Fruit fly (Drosophila melanogaster) whole organism, embryonic: ENCODE data around the gene CG5096.

Experiments
- CG10147 ChIP-seq: fragments of 200-800 bp; sonication (Bioruptor generic); optimal IDR thresholded peaks from 2 replicates; lab custom pipeline; 2019; ENCODE audit warnings: missing biosample characterization, mild to moderate bottlenecking, missing genetic modification characterization, moderate library complexity
- CG10959 ChIP-seq: fragments of 200-800 bp; sonication (Bioruptor generic); IDR thresholded peaks from 2 replicates; pipeline ENCODE4 v1.3.6; 2022; ENCODE audit warnings: missing biosample characterization, missing genetic modification characterization
- CG11247 ChIP-seq: fragments of 200-800 bp; sonication (Bioruptor generic); IDR thresholded peaks from 2 replicates; pipeline ENCODE4 v1.3.6; 2022; ENCODE audit warnings: missing biosample characterization, missing genetic modification characterization
- CG11398 ChIP-seq: fragments of 200-800 bp; sonication (Bioruptor generic); optimal IDR thresholded peaks from 2 replicates; lab custom pipeline; 2016; ENCODE audit warnings: missing biosample characterization, missing genetic modification characterization
- CG13424 ChIP-seq: fragments of 200-800 bp; sonication (Bioruptor generic); optimal IDR thresholded peaks from 2 replicates; lab custom pipeline; 2019; ENCODE audit warnings: missing biosample characterization, mild to moderate bottlenecking, missing genetic modification characterization, moderate library complexity
- CG14667 ChIP-seq: fragments of 200-800 bp; sonication (Bioruptor generic); IDR thresholded peaks from 2 replicates; pipeline ENCODE4 v1.3.6; 2022; ENCODE audit warnings: missing biosample characterization, missing genetic modification characterization
- CG15514 ChIP-seq: fragments of 200-800 bp; sonication (Bioruptor generic); optimal IDR thresholded peaks from 3 replicates; lab custom pipeline; 2017; ENCODE audit warnings: missing biosample characterization, missing genetic modification characterization, mild to moderate bottlenecking, moderate library complexity, missing genetic modification reagents
- CG15696 ChIP-seq: fragments of 200-800 bp; sonication (Bioruptor generic); optimal IDR thresholded peaks from 2 replicates; lab custom pipeline; 2019; ENCODE audit warnings: missing biosample characterization, mild to moderate bottlenecking, missing genetic modification characterization, moderate library complexity
- CG17359 ChIP-seq: fragments of 200-800 bp; sonication (Bioruptor generic); optimal IDR thresholded peaks from 3 replicates; lab custom pipeline; 2018; ENCODE audit warnings: missing biosample characterization, mild to moderate bottlenecking, missing genetic modification characterization, moderate library complexity
- CG18476 ChIP-seq: fragments of 200-800 bp; sonication (Bioruptor generic); optimal IDR thresholded peaks from 2 replicates; lab custom pipeline; 2016; ENCODE audit warnings: missing biosample characterization, mild to moderate bottlenecking, missing genetic modification characterization
- CG18619 ChIP-seq: fragments of 200-800 bp; sonication (Bioruptor generic); optimal IDR thresholded peaks from 3 replicates; lab custom pipeline; 2017; ENCODE audit warnings: missing biosample characterization, mild to moderate bottlenecking, missing genetic modification characterization
- CG2120 ChIP-seq: fragments of 200-800 bp; sonication (Bioruptor generic); optimal IDR thresholded peaks from 3 replicates; lab custom pipeline; 2016; ENCODE audit warnings: missing biosample characterization, missing genetic modification characterization
- CG2712 ChIP-seq: fragments of 200-800 bp; optimal IDR thresholded peaks from 3 replicates; lab custom pipeline; 2019; ENCODE audit warnings: missing biosample characterization, mild to moderate bottlenecking, missing genetic modification characterization, moderate library complexity
- CG30403 ChIP-seq: fragments of 200-800 bp; sonication (Bioruptor generic); optimal IDR thresholded peaks from 3 replicates; lab custom pipeline; 2016; ENCODE audit warnings: missing biosample characterization, missing genetic modification characterization
- CG31224 ChIP-seq: fragments of 200-800 bp; sonication (Bioruptor generic); IDR thresholded peaks from 2 replicates; pipeline ENCODE4 v1.3.6; 2022; ENCODE audit warnings: missing biosample characterization, missing genetic modification characterization
- CG32532 ChIP-seq: fragments of 200-800 bp; sonication (Bioruptor generic); IDR thresholded peaks from 2 replicates; pipeline ENCODE4 v1.3.6; 2022; ENCODE audit warnings: missing biosample characterization, missing genetic modification characterization
- CG3407 ChIP-seq: fragments of 200-800 bp; sonication (Bioruptor generic); optimal IDR thresholded peaks from 2 replicates; lab custom pipeline; 2018; ENCODE audit warnings: missing biosample characterization, mild to moderate bottlenecking, missing genetic modification characterization
- CG34376 ChIP-seq: fragments of 200-800 bp; sonication (Bioruptor generic); optimal IDR thresholded peaks from 2 replicates; lab custom pipeline; 2018; ENCODE audit warnings: missing biosample characterization, mild to moderate bottlenecking, missing genetic modification characterization
- CG42726 ChIP-seq: fragments of 200-800 bp; sonication (Bioruptor generic); IDR thresholded peaks from 2 replicates; pipeline ENCODE4 v1.3.6; 2022; ENCODE audit warnings: missing biosample characterization, missing genetic modification characterization; ENCODE audit not compliant: partially characterized antibody
- CG4854 ChIP-seq: fragments of 200-800 bp; sonication (Bioruptor generic); optimal IDR thresholded peaks from 2 replicates; lab custom pipeline; 2016; ENCODE audit warnings: missing biosample characterization, missing genetic modification characterization, inconsistent platforms
- CG7372 ChIP-seq: fragments of 200-800 bp; sonication (Bioruptor generic); IDR thresholded peaks from 2 replicates; pipeline ENCODE4 v1.3.6; 2022; ENCODE audit warnings: missing biosample characterization, missing genetic modification characterization
- CG7745 ChIP-seq: fragments of 200-800 bp; sonication (Bioruptor generic); optimal IDR thresholded peaks from 2 replicates; lab custom pipeline; 2018; ENCODE audit warnings: missing biosample characterization, mild to moderate bottlenecking, missing genetic modification characterization, moderate library complexity
- CG7963 ChIP-seq: fragments of 200-800 bp; sonication (Bioruptor generic); IDR thresholded peaks from 3 replicates; pipeline ENCODE4 v1.3.6; 2022; ENCODE audit warnings: missing biosample characterization, missing genetic modification characterization; ENCODE audit not compliant: partially characterized antibody
- CG9437 ChIP-seq: fragments of 200-800 bp; sonication (Bioruptor generic); optimal IDR thresholded peaks from 2 replicates; lab custom pipeline; 2018; ENCODE audit warnings: missing biosample characterization, mild to moderate bottlenecking, missing genetic modification characterization
- Dbx ChIP-seq: fragments of 200-800 bp; sonication (Bioruptor generic); IDR thresholded peaks from 3 replicates; pipeline ENCODE4 v1.3.6; 2022; ENCODE audit warnings: missing biosample characterization, missing genetic modification characterization
- Dip2 ChIP-seq: fragments of 200-800 bp; sonication (Bioruptor generic); IDR thresholded peaks from 2 replicates; pipeline ENCODE4 v1.3.6; 2022; ENCODE audit warnings: missing biosample characterization, missing genetic modification characterization
- Dref ChIP-seq: fragments of 200-800 bp; sonication (Bioruptor generic); IDR thresholded peaks from 2 replicates; pipeline ENCODE4 v1.3.6; 2022; ENCODE audit warnings: missing biosample characterization, missing genetic modification characterization
- ERR ChIP-seq: fragments of 200-800 bp; sonication (Bioruptor generic); optimal IDR thresholded peaks from 2 replicates; lab custom pipeline; 2016; ENCODE audit warnings: missing biosample characterization, missing genetic modification characterization
- HHEX ChIP-seq: fragments of 200-800 bp; sonication (Bioruptor generic); optimal IDR thresholded peaks from 3 replicates; lab custom pipeline; 2017; ENCODE audit warnings: missing biosample characterization, mild to moderate bottlenecking, missing genetic modification characterization, missing genetic modification reagents
- Lhr ChIP-seq: fragments of 200-800 bp; sonication (Bioruptor generic); optimal IDR thresholded peaks from 3 replicates; lab custom pipeline; 2017; ENCODE audit warnings: mild to moderate bottlenecking, missing biosample characterization, missing genetic modification reagents, missing genetic modification characterization
- MBD-R2 ChIP-seq: fragments of 200-800 bp; sonication (Bioruptor generic); IDR thresholded peaks from 2 replicates; pipeline ENCODE4 v1.3.6; 2022; ENCODE audit warnings: missing biosample characterization, missing genetic modification characterization
- MESR4 ChIP-seq: fragments of 200-800 bp; sonication (Bioruptor generic); optimal IDR thresholded peaks from 2 replicates; lab custom pipeline; 2018; ENCODE audit warnings: missing biosample characterization, mild to moderate bottlenecking, missing genetic modification characterization, moderate library complexity
- Med ChIP-seq: fragments of 200-800 bp; sonication (Bioruptor generic); peaks from one replicate; lab custom pipeline; 2016; ENCODE audit warnings: missing biosample characterization, missing genetic modification characterization, mild to moderate bottlenecking, inconsistent platforms, moderate library complexity
- Meics ChIP-seq: fragments of 200-800 bp; sonication (Bioruptor generic); optimal IDR thresholded peaks from 2 replicates; lab custom pipeline; 2017; ENCODE audit warnings: missing biosample characterization, mild to moderate bottlenecking, missing genetic modification characterization
- NC2β ChIP-seq: fragments of 200-800 bp; sonication (Bioruptor generic); optimal IDR thresholded peaks from 2 replicates; lab custom pipeline; 2016; ENCODE audit warnings: missing biosample characterization, missing genetic modification characterization
- NfI ChIP-seq: fragments of 200-800 bp; sonication (Bioruptor generic); optimal IDR thresholded peaks from 3 replicates; lab custom pipeline; 2018; ENCODE audit warnings: missing biosample characterization, mild to moderate bottlenecking, missing genetic modification characterization, moderate library complexity
- Ravus ChIP-seq: fragments of 200-800 bp; sonication (Bioruptor generic); IDR thresholded peaks from 2 replicates; pipeline ENCODE4 v1.3.6; 2022; ENCODE audit warnings: missing biosample characterization, missing genetic modification characterization
- danr ChIP-seq: fragments of 200-800 bp; sonication (Bioruptor generic); IDR thresholded peaks from 2 replicates; pipeline ENCODE4 v1.3.6; 2022; ENCODE audit warnings: missing biosample characterization, missing genetic modification characterization
- ems ChIP-seq: fragments of 200-800 bp; sonication (Bioruptor generic); optimal IDR thresholded peaks from 3 replicates; lab custom pipeline; 2016; ENCODE audit warnings: missing biosample characterization, missing genetic modification characterization
- en ChIP-seq: fragments of 200-800 bp; sonication (Bioruptor generic); optimal IDR thresholded peaks from 2 replicates; lab custom pipeline; 2016; ENCODE audit warnings: missing biosample characterization, missing genetic modification characterization
- h ChIP-seq: fragments of >200 bp; optimal IDR thresholded peaks from 2 replicates; lab custom pipeline; 2017
- hkb ChIP-seq, 2 experiments: fragments of 200-800 bp in 1 of 2; fragments of >200 bp in 1 of 2; sonication (Bioruptor generic) in 1 of 2; IDR thresholded peaks in 1 of 2; optimal IDR thresholded peaks in 1 of 2; 2 replicates each; pipeline versions ENCODE4 v1.3.6 to Lab custom; 2017 to 2022; ENCODE audit warnings: missing biosample characterization in 1 of 2, missing genetic modification characterization in 1 of 2
- knrl ChIP-seq: fragments of 200-800 bp; sonication (Bioruptor generic); IDR thresholded peaks from 3 replicates; pipeline ENCODE4 v1.3.6; 2022; ENCODE audit warnings: missing biosample characterization, missing genetic modification characterization; ENCODE audit not compliant: partially characterized antibody
- otp ChIP-seq: fragments of 200-800 bp; sonication (Bioruptor generic); IDR thresholded peaks from 3 replicates; pipeline ENCODE4, ENCODE4 v1.3.6; 2022; ENCODE audit warnings: missing biosample characterization, missing genetic modification characterization
- pfk ChIP-seq: fragments of 200-800 bp; sonication (Bioruptor generic); optimal IDR thresholded peaks from 2 replicates; lab custom pipeline; 2018; ENCODE audit warnings: missing biosample characterization, mild to moderate bottlenecking, missing genetic modification characterization, moderate library complexity
- sd ChIP-seq: fragments of 200-800 bp; sonication (Bioruptor generic); optimal IDR thresholded peaks from 3 replicates; lab custom pipeline; 2018; ENCODE audit warnings: missing biosample characterization, mild to moderate bottlenecking, missing genetic modification characterization, moderate library complexity
- sr ChIP-seq: fragments of 200-800 bp; sonication (Bioruptor generic); IDR thresholded peaks from 3 replicates; pipeline ENCODE4 v1.3.6; 2022; ENCODE audit warnings: missing biosample characterization, missing genetic modification characterization
- unc-4 ChIP-seq: fragments of 200-800 bp; sonication (Bioruptor generic); IDR thresholded peaks from 2 replicates; pipeline ENCODE4 v1.3.6; 2022; ENCODE audit warnings: missing biosample characterization, missing genetic modification characterization; ENCODE audit not compliant: partially characterized antibody
- zen2 ChIP-seq: fragments of 200-800 bp; sonication (Bioruptor generic); IDR thresholded peaks from 3 replicates; pipeline ENCODE4 v1.3.6; 2022; ENCODE audit warnings: missing biosample characterization, missing genetic modification characterization; ENCODE audit not compliant: partially characterized antibody

Gene CG5096

DNA sequence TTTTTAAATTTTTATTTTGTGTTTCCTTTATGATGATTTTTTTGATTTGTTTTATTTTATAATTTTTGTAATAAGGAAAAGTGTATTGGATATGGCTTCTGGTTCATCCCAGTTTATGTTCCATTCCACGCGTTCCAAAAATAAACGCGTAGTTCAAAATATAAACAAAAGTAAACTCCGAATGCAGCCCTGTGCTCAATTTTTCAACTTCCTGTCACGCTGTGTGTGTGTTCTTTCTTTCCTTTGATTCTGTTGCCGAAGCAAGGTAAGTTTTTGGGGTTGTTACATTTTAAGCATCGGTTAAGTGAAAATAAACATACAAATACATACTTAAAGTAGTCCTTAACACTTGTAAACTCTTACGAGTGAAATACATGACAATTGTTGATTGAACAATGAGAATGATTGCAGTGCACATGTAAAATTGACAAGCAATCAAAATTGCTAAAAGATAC, 26.1 kb downstream of the CG5096 start, which contains the start of the genes Ip259 and RpS27A (continued):
- TF ChIP-seq MESR4: peak; percentile 100
- peak; percentile 70 for TF ChIP-seq CG3407 (GFP tag; lab: Kevin White, UChicago)
- peak; percentile 82 for TF ChIP-seq HHEX (GFP tag; lab: Kevin White, UChicago)
- TF ChIP-seq CG10959 (GFP tag; lab: Robert Waterston, UW): peak; percentile 41; the same call in 1 of the 2 replicates
- peak; percentile 42 for TF ChIP-seq CG15696
- TF ChIP-seq CG4854 (GFP tag; lab: Kevin White, UChicago): peak; percentile 57
- TF ChIP-seq Ravus (GFP tag; lab: Robert Waterston, UW): no peak
- TF ChIP-seq CG18476 (GFP tag; lab: Kevin White, UChicago): peak; percentile 42
- peak; percentile 66 for TF ChIP-seq CG10147 (GFP tag; lab: Kevin White, UChicago)
- TF ChIP-seq NfI (GFP tag; lab: Kevin White, UChicago): peak; percentile 93
- peak; percentile 56 for TF ChIP-seq CG2120 (GFP tag; lab: Kevin White, UChicago)
- no peak for TF ChIP-seq hkb (optimal IDR thresholded peaks at IDR 0.05; lab: Kevin White, UChicago)
- peak; percentile 68 for TF ChIP-seq hkb (GFP tag; IDR thresholded peaks at IDR 0.05; lab: Robert Waterston, UW)
- no peak for TF ChIP-seq h (lab: Kevin White, UChicago)
- no peak; the same call in 2 of the 3 replicates for TF ChIP-seq otp (GFP tag; lab: Robert Waterston, UW)
- no peak for TF ChIP-seq zen2 (GFP tag; lab: Robert Waterston, UW)
- TF ChIP-seq Meics (GFP tag; lab: Kevin White, UChicago): peak; percentile 91
- TF ChIP-seq CG11247 (GFP tag; lab: Robert Waterston, UW): peak; percentile 68
- peak; percentile 30; the same call in 1 of the 2 replicates for TF ChIP-seq CG42726
- peak; percentile 63; the same call in 1 of the 2 replicates for TF ChIP-seq CG7372 (GFP tag; lab: Robert Waterston, UW)
- no peak for TF ChIP-seq CG7963 (GFP tag; lab: Robert Waterston, UW)
- peak; percentile 88 for TF ChIP-seq Dbx (GFP tag; lab: Robert Waterston, UW)
- peak; percentile 57 for TF ChIP-seq Dref (GFP tag; lab: Robert Waterston, UW)
- peak; percentile 83 for TF ChIP-seq CG32532 (GFP tag; lab: Robert Waterston, UW)
- TF ChIP-seq CG15514: peak; percentile 92
- TF ChIP-seq CG31224 (GFP tag; lab: Robert Waterston, UW): peak; percentile 62
- peak; percentile 90 for TF ChIP-seq CG34376 (GFP tag; lab: Kevin White, UChicago)
- TF ChIP-seq CG2712 (tag; lab: Kevin White, UChicago): peak; percentile 79
- peak; percentile 74 for TF ChIP-seq CG9437
- TF ChIP-seq danr (GFP tag; lab: Robert Waterston, UW): peak; percentile 40; the same call in 1 of the 2 replicates
- TF ChIP-seq NC2β (GFP tag; lab: Kevin White, UChicago): peak; percentile 96
- TF ChIP-seq unc-4 (GFP tag; lab: Robert Waterston, UW): no peak
- peak; percentile 97 for TF ChIP-seq Med
- TF ChIP-seq en: peak; percentile 63
- TF ChIP-seq CG13424 (tag; lab: Kevin White, UChicago): peak; percentile 45
- TF ChIP-seq pfk: peak; percentile 96
- TF ChIP-seq CG7745: no peak
- no peak for TF ChIP-seq sd (tag; lab: Kevin White, UChicago)
- peak; percentile 48; the same call in 1 of the 2 replicates for TF ChIP-seq MBD-R2 (GFP tag; lab: Robert Waterston, UW)
- TF ChIP-seq Lhr (GFP tag; lab: Kevin White, UChicago): peak; percentile 74
- no peak; the same call in 2 of the 3 replicates for TF ChIP-seq knrl
- no peak for TF ChIP-seq ERR
- peak; percentile 67 for TF ChIP-seq CG11398 (GFP tag; lab: Kevin White, UChicago)
- peak; percentile 84 for TF ChIP-seq CG18619 (GFP tag; lab: Kevin White, UChicago)
- no peak; the same call in 1 of the 2 replicates for TF ChIP-seq CG14667 (GFP tag; lab: Robert Waterston, UW)
- TF ChIP-seq sr: no peak; the same call in 1 of the 3 replicates
- TF ChIP-seq Dip2 (GFP tag; lab: Robert Waterston, UW): no peak
- TF ChIP-seq CG17359 (tag; lab: Kevin White, UChicago): peak; percentile 75
- TF ChIP-seq ems (GFP tag; lab: Kevin White, UChicago): peak; percentile 21
- TF ChIP-seq CG30403: peak; percentile 56
